Fruit fly (Drosophila melanogaster) whole organism, embryonic: ENCODE results near the gene nuf.

Experiments
- Adf1 ChIP-seq: fragments of 200-800 bp; sonication (Bioruptor generic); IDR thresholded peaks from 2 replicates; pipeline ENCODE4 v1.3.6; 2022; ENCODE audit warnings: missing biosample characterization, missing genetic modification characterization
- Bgb ChIP-seq: fragments of 200-800 bp; sonication (Bioruptor generic); IDR thresholded peaks from 2 replicates; pipeline ENCODE4 v1.3.6; 2022; ENCODE audit warnings: missing biosample characterization, missing genetic modification characterization; ENCODE audit not compliant: partially characterized antibody
- CG10462 ChIP-seq: fragments of 200-800 bp; sonication (Bioruptor generic); optimal IDR thresholded peaks from 2 replicates; lab custom pipeline; 2016; ENCODE audit warnings: missing biosample characterization, missing genetic modification characterization
- CG10979 ChIP-seq: fragments of 200-800 bp; sonication (Bioruptor generic); optimal IDR thresholded peaks from 2 replicates; lab custom pipeline; 2018; ENCODE audit warnings: missing biosample characterization, mild to moderate bottlenecking, missing genetic modification characterization, moderate library complexity
- CG11456 ChIP-seq: fragments of 200-800 bp; sonication (Bioruptor generic); IDR thresholded peaks from 3 replicates; pipeline ENCODE4 v1.3.6; 2022; ENCODE audit warnings: missing biosample characterization, missing genetic modification characterization
- CG11723 ChIP-seq: fragments of 200-800 bp; sonication (Bioruptor generic); optimal IDR thresholded peaks from 2 replicates; lab custom pipeline; 2017; ENCODE audit warnings: missing biosample characterization, mild to moderate bottlenecking, missing genetic modification characterization
- CG12155 ChIP-seq: fragments of 200-800 bp; sonication (Bioruptor generic); optimal IDR thresholded peaks from 3 replicates; lab custom pipeline; 2016; ENCODE audit warnings: missing biosample characterization, missing genetic modification characterization
- CG12219 ChIP-seq: fragments of 200-800 bp; sonication (Bioruptor generic); optimal IDR thresholded peaks from 3 replicates; lab custom pipeline; 2018; ENCODE audit warnings: missing biosample characterization, mild to moderate bottlenecking, missing genetic modification characterization
- CG16779 ChIP-seq: fragments of 200-800 bp; sonication (Bioruptor generic); IDR thresholded peaks from 2 replicates; pipeline ENCODE4 v1.3.6; 2022; ENCODE audit warnings: missing biosample characterization, missing genetic modification characterization
- CG17186 ChIP-seq: fragments of 200-800 bp; sonication (Bioruptor generic); optimal IDR thresholded peaks from 3 replicates; lab custom pipeline; 2017; ENCODE audit warnings: missing biosample characterization, missing genetic modification reagents, missing genetic modification characterization
- CG17328 ChIP-seq: fragments of 200-800 bp; sonication (Bioruptor generic); IDR thresholded peaks from 2 replicates; pipeline ENCODE4 v1.3.6; 2022; ENCODE audit warnings: missing biosample characterization, missing genetic modification characterization
- CG18476 ChIP-seq: fragments of 200-800 bp; sonication (Bioruptor generic); optimal IDR thresholded peaks from 2 replicates; lab custom pipeline; 2016; ENCODE audit warnings: missing biosample characterization, mild to moderate bottlenecking, missing genetic modification characterization
- CG2199 ChIP-seq: fragments of 200-800 bp; sonication (Bioruptor generic); IDR thresholded peaks from 3 replicates; pipeline ENCODE4 v1.3.6; 2022; ENCODE audit warnings: missing biosample characterization, missing genetic modification characterization
- CG4424 ChIP-seq: fragments of 200-800 bp; sonication (Bioruptor generic); optimal IDR thresholded peaks from 3 replicates; lab custom pipeline; 2016; ENCODE audit warnings: missing biosample characterization, missing genetic modification characterization
- CG4854 ChIP-seq: fragments of 200-800 bp; sonication (Bioruptor generic); optimal IDR thresholded peaks from 2 replicates; lab custom pipeline; 2016; ENCODE audit warnings: missing biosample characterization, missing genetic modification characterization, inconsistent platforms
- CG5180 ChIP-seq: fragments of 200-800 bp; sonication (Bioruptor generic); optimal IDR thresholded peaks from 3 replicates; lab custom pipeline; 2017; ENCODE audit warnings: missing biosample characterization, missing genetic modification characterization, mild to moderate bottlenecking, moderate library complexity, missing genetic modification reagents
- CG6272 ChIP-seq: fragments of 200-800 bp; sonication (Bioruptor generic); IDR thresholded peaks from 2 replicates; pipeline ENCODE4 v1.3.6; 2022; ENCODE audit warnings: missing biosample characterization, missing genetic modification characterization
- CG7839 ChIP-seq: fragments of 200-800 bp; sonication (Bioruptor generic); optimal IDR thresholded peaks from 3 replicates; lab custom pipeline; 2018; ENCODE audit warnings: missing biosample characterization, mild to moderate bottlenecking, missing genetic modification characterization, moderate library complexity
- CG7963 ChIP-seq: fragments of 200-800 bp; sonication (Bioruptor generic); IDR thresholded peaks from 3 replicates; pipeline ENCODE4 v1.3.6; 2022; ENCODE audit warnings: missing biosample characterization, missing genetic modification characterization; ENCODE audit not compliant: partially characterized antibody
- CTCF ChIP-seq: fragments of 200-800 bp; sonication (Bioruptor generic); optimal IDR thresholded peaks from 2 replicates; lab custom pipeline; 2017; ENCODE audit warnings: missing biosample characterization, mild to moderate bottlenecking, missing genetic modification characterization, moderate library complexity
- D19A ChIP-seq: fragments of 200-800 bp; optimal IDR thresholded peaks from 3 replicates; lab custom pipeline; 2019; ENCODE audit warnings: missing biosample characterization, mild to moderate bottlenecking, missing genetic modification characterization, moderate library complexity
- Ets97D ChIP-seq: fragments of 200-800 bp; sonication (Bioruptor generic); optimal IDR thresholded peaks from 3 replicates; lab custom pipeline; 2016; ENCODE audit warnings: missing biosample characterization, missing genetic modification characterization
- Hmx ChIP-seq: fragments of 200-800 bp; sonication (Bioruptor generic); optimal IDR thresholded peaks from 2 replicates; lab custom pipeline; 2016; ENCODE audit warnings: missing biosample characterization, missing genetic modification characterization
- Six4 ChIP-seq: fragments of 200-800 bp; sonication (Bioruptor generic); optimal IDR thresholded peaks from 2 replicates; lab custom pipeline; 2016; ENCODE audit warnings: missing biosample characterization, missing genetic modification characterization
- Spps ChIP-seq: fragments of 200-800 bp; sonication (Bioruptor generic); optimal IDR thresholded peaks from 2 replicates; lab custom pipeline; 2018; ENCODE audit warnings: missing biosample characterization, mild to moderate bottlenecking, missing genetic modification characterization
- Sry-β ChIP-seq: fragments of 200-800 bp; sonication (Bioruptor generic); optimal IDR thresholded peaks from 2 replicates; lab custom pipeline; 2018; ENCODE audit warnings: missing biosample characterization, mild to moderate bottlenecking, missing genetic modification characterization, moderate library complexity
- Ssrp ChIP-seq: fragments of 200-800 bp; sonication (Bioruptor generic); optimal IDR thresholded peaks from 2 replicates; lab custom pipeline; 2018; ENCODE audit warnings: missing biosample characterization, mild to moderate bottlenecking, missing genetic modification characterization, moderate library complexity
- Tbp ChIP-seq: fragments of >200 bp; optimal IDR thresholded peaks from 2 replicates; lab custom pipeline; 2018; ENCODE audit warnings: missing biosample characterization, missing genetic modification characterization
- ac ChIP-seq: fragments of 200-800 bp; sonication (Bioruptor generic); optimal IDR thresholded peaks from 3 replicates; lab custom pipeline; 2017; ENCODE audit warnings: missing biosample characterization, mild to moderate bottlenecking, missing genetic modification characterization
- bbx ChIP-seq: fragments of 200-800 bp; sonication (Bioruptor generic); IDR thresholded peaks from 2 replicates; pipeline ENCODE4 v1.3.6; 2022; ENCODE audit warnings: missing biosample characterization, missing genetic modification characterization; ENCODE audit not compliant: partially characterized antibody
- cg ChIP-seq: fragments of 200-800 bp; sonication (Bioruptor generic); optimal IDR thresholded peaks from 3 replicates; lab custom pipeline; 2019; ENCODE audit warnings: missing biosample characterization, mild to moderate bottlenecking, missing genetic modification characterization, moderate library complexity
- chinmo ChIP-seq: fragments of 200-800 bp; sonication (Bioruptor generic); IDR thresholded peaks from 4 replicates; pipeline ENCODE4 v1.3.6; 2022; ENCODE audit warnings: missing biosample characterization, missing genetic modification characterization; ENCODE audit not compliant: partially characterized antibody
- en ChIP-seq: fragments of 200-800 bp; sonication (Bioruptor generic); optimal IDR thresholded peaks from 2 replicates; lab custom pipeline; 2016; ENCODE audit warnings: missing biosample characterization, missing genetic modification characterization
- eve ChIP-seq, 2 experiments: fragments of >200 bp; optimal IDR thresholded peaks; 2 replicates each; lab custom pipeline; 2017; ENCODE audit warnings: missing biosample characterization in 2 of 2, missing genetic modification characterization in 2 of 2
- fru ChIP-seq: fragments of >200 bp; optimal IDR thresholded peaks from 2 replicates; lab custom pipeline; 2017
- gem ChIP-seq: fragments of 200-800 bp; sonication (Bioruptor generic); optimal IDR thresholded peaks from 2 replicates; lab custom pipeline; 2019; ENCODE audit warnings: missing biosample characterization, mild to moderate bottlenecking, missing genetic modification characterization, moderate library complexity
- gt ChIP-seq: fragments of 200-800 bp; sonication (Bioruptor generic); IDR thresholded peaks from 2 replicates; pipeline ENCODE4 v1.3.6; 2022; ENCODE audit warnings: missing biosample characterization, missing genetic modification characterization
- ind ChIP-seq: fragments of 200-800 bp; sonication (Bioruptor generic); optimal IDR thresholded peaks from 3 replicates; lab custom pipeline; 2016; ENCODE audit warnings: missing biosample characterization, missing genetic modification characterization
- insv ChIP-seq, 2 experiments: fragments of 200-800 bp; sonication (Bioruptor generic); optimal IDR thresholded peaks; 3 replicates each; lab custom pipeline; 2016 to 2018; ENCODE audit warnings: missing biosample characterization in 2 of 2, missing genetic modification characterization in 2 of 2
- inv ChIP-seq: fragments of 200-800 bp; sonication (Bioruptor generic); IDR thresholded peaks from 2 replicates; pipeline ENCODE4 v1.3.6; 2022; ENCODE audit warnings: missing biosample characterization, missing genetic modification characterization; ENCODE audit not compliant: partially characterized antibody
- kay ChIP-seq: fragments of 200-800 bp; sonication (Bioruptor generic); optimal IDR thresholded peaks from 2 replicates; lab custom pipeline; 2016; ENCODE audit warnings: missing biosample characterization, missing genetic modification characterization
- kni ChIP-seq: fragments of 200-800 bp; sonication (Bioruptor generic); optimal IDR thresholded peaks from 3 replicates; lab custom pipeline; 2017; ENCODE audit warnings: mild to moderate bottlenecking, missing biosample characterization, missing genetic modification reagents, missing genetic modification characterization
- lab ChIP-seq: fragments of 200-800 bp; sonication (Bioruptor generic); optimal IDR thresholded peaks from 3 replicates; lab custom pipeline; 2017; ENCODE audit warnings: missing biosample characterization, missing genetic modification characterization, mild to moderate bottlenecking, moderate library complexity, missing genetic modification reagents
- rib ChIP-seq: fragments of 200-800 bp; sonication (Bioruptor generic); IDR thresholded peaks from 2 replicates; pipeline ENCODE4 v1.3.6; 2022; ENCODE audit warnings: missing biosample characterization, missing genetic modification characterization
- row ChIP-seq: fragments of 200-800 bp; sonication (Bioruptor generic); IDR thresholded peaks from 3 replicates; pipeline ENCODE4 v1.3.6; 2022; ENCODE audit warnings: missing biosample characterization, missing genetic modification characterization
- so ChIP-seq: fragments of 200-800 bp; sonication (Bioruptor generic); IDR thresholded peaks from 3 replicates; pipeline ENCODE4 v1.3.6; 2022; ENCODE audit warnings: missing biosample characterization, missing genetic modification characterization
- sqz ChIP-seq: fragments of 200-800 bp; sonication (Bioruptor generic); optimal IDR thresholded peaks from 3 replicates; lab custom pipeline; 2018; ENCODE audit warnings: missing biosample characterization, mild to moderate bottlenecking, missing genetic modification characterization
- tgo ChIP-seq: fragments of 200-800 bp; sonication (Bioruptor generic); IDR thresholded peaks from 3 replicates; pipeline ENCODE4 v1.3.6; 2022; ENCODE audit warnings: missing biosample characterization, missing genetic modification characterization
- tin ChIP-seq: fragments of 200-800 bp; sonication (Bioruptor generic); optimal IDR thresholded peaks from 3 replicates; lab custom pipeline; 2016; ENCODE audit warnings: missing biosample characterization, missing genetic modification characterization
- trem ChIP-seq: fragments of 200-800 bp; optimal IDR thresholded peaks from 3 replicates; lab custom pipeline; 2019; ENCODE audit warnings: missing biosample characterization, mild to moderate bottlenecking, missing genetic modification characterization, moderate library complexity
- ttk ChIP-seq: fragments of 200-800 bp; sonication (Bioruptor generic); IDR thresholded peaks from 2 replicates; pipeline ENCODE4 v2.1.2; 2022; ENCODE audit warnings: missing biosample characterization, missing genetic modification characterization
- unc-4 ChIP-seq: fragments of 200-800 bp; sonication (Bioruptor generic); IDR thresholded peaks from 2 replicates; pipeline ENCODE4 v1.3.6; 2022; ENCODE audit warnings: missing biosample characterization, missing genetic modification characterization; ENCODE audit not compliant: partially characterized antibody

The nuf gene

dm6 chr3L:14200966-14201365 lies 10.3 kb downstream of the nuf start (continued):
- TF ChIP-seq ind = no peak
- TF ChIP-seq sqz (GFP tag; lab: Kevin White, UChicago) = peak; percentile 92
- TF ChIP-seq CG7839 = no peak
- TF ChIP-seq CG17328 = peak; percentile 27; the same call in 1 of the 2 replicates
- TF ChIP-seq CG11456 (GFP tag; lab: Robert Waterston, UW) = no peak
- TF ChIP-seq en = no peak
- no peak for TF ChIP-seq eve (GFP tag; optimal IDR thresholded peaks at IDR 0.05; lab: Kevin White, UChicago)
- TF ChIP-seq CG11723 (GFP tag; lab: Kevin White, UChicago) = no peak
- TF ChIP-seq tin (GFP tag; lab: Kevin White, UChicago) = no peak
- TF ChIP-seq ttk (GFP tag; lab: Robert Waterston, UW) = no peak
- TF ChIP-seq CG6272 (GFP tag; lab: Robert Waterston, UW) = no peak
- TF ChIP-seq insv (GFP tag; optimal IDR thresholded peaks at IDR 0.05; lab: Kevin White, UChicago) = no peak
- peak; percentile 80 for TF ChIP-seq cg
- TF ChIP-seq CG18476 (GFP tag; lab: Kevin White, UChicago) = no peak
- peak; percentile 87 for TF ChIP-seq kni
- no peak for TF ChIP-seq CTCF (GFP tag; lab: Kevin White, UChicago)
- no peak for TF ChIP-seq Spps (tag; lab: Kevin White, UChicago)
- TF ChIP-seq Tbp (GFP tag; lab: Kevin White, UChicago) = no peak
- TF ChIP-seq so (GFP tag; lab: Robert Waterston, UW) = peak; percentile 52; the same call in 1 of the 3 replicates
- no peak for TF ChIP-seq CG4854 (GFP tag; lab: Kevin White, UChicago)
- TF ChIP-seq chinmo (GFP tag; lab: Robert Waterston, UW) = peak; percentile 99
- TF ChIP-seq bbx (GFP tag; lab: Robert Waterston, UW) = peak; percentile 37; the same call in 1 of the 2 replicates
- no peak for TF ChIP-seq CG17186 (GFP tag; lab: Kevin White, UChicago)
- no peak for TF ChIP-seq gem
- no peak for TF ChIP-seq tgo (GFP tag; lab: Robert Waterston, UW)
- TF ChIP-seq CG4424 (GFP tag; lab: Kevin White, UChicago) = no peak
- no peak; the same call in 2 of the 3 replicates for TF ChIP-seq CG7963 (GFP tag; lab: Robert Waterston, UW)
- TF ChIP-seq rib = no peak
- TF ChIP-seq fru (lab: Kevin White, UChicago) = no peak
- no peak for TF ChIP-seq gt (GFP tag; lab: Robert Waterston, UW)
- TF ChIP-seq CG10462 (GFP tag; lab: Kevin White, UChicago) = no peak
- no peak for TF ChIP-seq CG16779
- TF ChIP-seq D19A = no peak
- TF ChIP-seq CG12155 = no peak
- no peak for TF ChIP-seq Ets97D (GFP tag; lab: Kevin White, UChicago)
- peak; percentile 93 for TF ChIP-seq CG2199
- TF ChIP-seq row (GFP tag; lab: Robert Waterston, UW) = peak; percentile 32; the same call in 1 of the 3 replicates
- TF ChIP-seq ac = no peak
- TF ChIP-seq Bgb (GFP tag; lab: Robert Waterston, UW) = peak; percentile 73; the same call in 1 of the 2 replicates
- peak; percentile 65 for TF ChIP-seq CG5180 (GFP tag; lab: Kevin White, UChicago)
- peak; percentile 43; the same call in 1 of the 2 replicates for TF ChIP-seq inv
- TF ChIP-seq Six4 (GFP tag; lab: Kevin White, UChicago) = no peak
- TF ChIP-seq CG10979 = no peak
- peak; percentile 62 for TF ChIP-seq Sry-β
- no peak for TF ChIP-seq unc-4 (GFP tag; lab: Robert Waterston, UW)
- TF ChIP-seq Hmx (GFP tag; lab: Kevin White, UChicago) = no peak
- TF ChIP-seq Ssrp = no peak
- TF ChIP-seq kay (GFP tag; lab: Kevin White, UChicago) = peak; percentile 82
- peak; percentile 7 for TF ChIP-seq CG12219 (GFP tag; lab: Kevin White, UChicago)
- TF ChIP-seq lab (GFP tag; lab: Kevin White, UChicago) = peak; percentile 14
- no peak for TF ChIP-seq Adf1 (GFP tag; lab: Robert Waterston, UW)
- peak; percentile 27 for TF ChIP-seq trem (tag; lab: Kevin White, UChicago)
